Fruit fly (Drosophila melanogaster) whole organism, wandering third instar larva: Measurements from ENCODE around the gene CG5860.
A peak's percentile ranks its signal among the peaks of the same experiment; 100 is the strongest.

ENCODE experiments used
- CrebA ChIP-seq: fragments of 200-800 bp; sonication (Bioruptor generic); optimal IDR thresholded peaks from 2 replicates; lab custom pipeline; 2016; ENCODE audit warnings: missing biosample characterization, mild to moderate bottlenecking, missing genetic modification characterization, borderline replicate concordance
- Hnf4 ChIP-seq: fragments of 200-800 bp; sonication (Bioruptor generic); optimal IDR thresholded peaks from 2 replicates; lab custom pipeline; 2016; ENCODE audit warnings: missing biosample characterization, mild to moderate bottlenecking, missing genetic modification characterization
- Hr83 ChIP-seq: fragments of 200-300 bp; sonication (Bioruptor generic); optimal IDR thresholded peaks from 2 replicates; lab custom pipeline; 2016; ENCODE audit warnings: missing biosample characterization, mild to moderate bottlenecking, missing genetic modification characterization, moderate library complexity; ENCODE audit not compliant: poor library complexity, severe bottlenecking
- br ChIP-seq: fragments of 200-800 bp; sonication (Bioruptor generic); optimal IDR thresholded peaks from 2 replicates; lab custom pipeline; 2016; ENCODE audit warnings: missing biosample characterization, missing genetic modification characterization
- brk ChIP-seq: fragments of 200-800 bp; sonication (Bioruptor generic); optimal IDR thresholded peaks from 2 replicates; lab custom pipeline; 2016; ENCODE audit warnings: missing biosample characterization, mild to moderate bottlenecking, missing genetic modification characterization
- pan ChIP-seq: fragments of >200 bp; optimal IDR thresholded peaks from 2 replicates; lab custom pipeline; 2017
- usp ChIP-seq: fragments of >200 bp; optimal IDR thresholded peaks from 2 replicates; lab custom pipeline; 2017; ENCODE audit warnings: missing biosample characterization, missing genetic modification characterization

dm6 chr3R:17402434-17402833 is 7.0 kb upstream of the CG5860 start, which contains the start of gene Sur-8:
- TF ChIP-seq br = peak; percentile 48
- TF ChIP-seq Hr83 = peak; percentile 64
- TF ChIP-seq Hnf4 (GFP tag; lab: Kevin White, UChicago) = no peak
- TF ChIP-seq brk (GFP tag; lab: Kevin White, UChicago) = no peak
- no peak for TF ChIP-seq pan (lab: Kevin White, UChicago)
- TF ChIP-seq CrebA (GFP tag; lab: Kevin White, UChicago) = no peak
- TF ChIP-seq usp (GFP tag; lab: Kevin White, UChicago) = no peak
